Worm (Caenorhabditis elegans) whole organism, mixed stage, embryonic: ENCODE results near the gene H01G02.4.

Experiments
- M03D4.4 ChIP-seq: sonication (generic microtip); optimal IDR thresholded peaks from 2 replicates; lab custom pipeline; 2017; ENCODE audit warnings: mild to moderate bottlenecking, missing genetic modification characterization, missing compliant biosample characterization
- ceh-43 ChIP-seq: fragments of 200-800 bp; sonication (Bioruptor generic); optimal IDR thresholded peaks from 2 replicates; lab custom pipeline; 2018; ENCODE audit warnings: mild to moderate bottlenecking, missing genetic modification characterization, moderate library complexity, missing compliant biosample characterization
- ceh-83 ChIP-seq: fragments of 200-800 bp; sonication (Bioruptor generic); optimal IDR thresholded peaks from 2 replicates; lab custom pipeline; 2018; ENCODE audit warnings: mild to moderate bottlenecking, missing genetic modification characterization, missing compliant biosample characterization
- ces-1 ChIP-seq: fragments of 150-350 bp; optimal IDR thresholded peaks from 2 replicates; lab custom pipeline; 2014; ENCODE audit warnings: missing biosample characterization, missing genetic modification reagents, missing genetic modification characterization
- drap-1 ChIP-seq: fragments of 200-800 bp; sonication (Bioruptor generic); optimal IDR thresholded peaks from 3 replicates; lab custom pipeline; 2018; ENCODE audit warnings: mild to moderate bottlenecking, missing genetic modification characterization, missing compliant biosample characterization
- flh-1 ChIP-seq: fragments of 200-800 bp; sonication (Bioruptor generic); optimal IDR thresholded peaks from 2 replicates; lab custom pipeline; 2018; ENCODE audit warnings: mild to moderate bottlenecking, missing genetic modification characterization, moderate library complexity, missing compliant biosample characterization
- ham-2 ChIP-seq: fragments of 200-800 bp; sonication (Bioruptor generic); optimal IDR thresholded peaks from 2 replicates; lab custom pipeline; 2018; ENCODE audit warnings: mild to moderate bottlenecking, missing genetic modification characterization, missing compliant biosample characterization
- hlh-1 ChIP-seq: fragments of 150-350 bp; optimal IDR thresholded peaks from 2 replicates; lab custom pipeline; 2014; ENCODE audit warnings: missing biosample characterization, missing genetic modification reagents, missing genetic modification characterization
- lin-13 ChIP-seq: fragments of 150-350 bp; optimal IDR thresholded peaks from 2 replicates; lab custom pipeline; 2014; ENCODE audit warnings: missing biosample characterization, missing genetic modification characterization
- lsy-2 ChIP-seq: fragments of 150-350 bp; optimal IDR thresholded peaks from 2 replicates; lab custom pipeline; 2014; ENCODE audit warnings: missing biosample characterization, missing genetic modification characterization
- mep-1 ChIP-seq: fragments of 150-350 bp; optimal IDR thresholded peaks from 2 replicates; lab custom pipeline; 2017; ENCODE audit warnings: missing biosample characterization, missing genetic modification reagents, missing genetic modification characterization, inconsistent platforms
- mls-2 ChIP-seq: sonication (generic microtip); optimal IDR thresholded peaks from 2 replicates; lab custom pipeline; 2016; ENCODE audit warnings: mild to moderate bottlenecking, missing genetic modification characterization, moderate library complexity, missing compliant biosample characterization
- nhr-12 ChIP-seq: fragments of 150-350 bp; optimal IDR thresholded peaks from 2 replicates; lab custom pipeline; 2014; ENCODE audit warnings: missing biosample characterization, missing genetic modification characterization
- nhr-237 ChIP-seq: fragments of 150-350 bp; optimal IDR thresholded peaks from 2 replicates; lab custom pipeline; 2014; ENCODE audit warnings: missing biosample characterization, missing genetic modification characterization
- nhr-28 ChIP-seq: fragments of 150-350 bp; optimal IDR thresholded peaks from 2 replicates; lab custom pipeline; 2014; ENCODE audit warnings: missing biosample characterization, missing genetic modification characterization
- nhr-76 ChIP-seq: sonication (generic microtip); optimal IDR thresholded peaks from 2 replicates; lab custom pipeline; 2017; ENCODE audit warnings: missing biosample characterization, missing genetic modification characterization
- pha-4 ChIP-seq: fragments of 150-350 bp; optimal IDR thresholded peaks from 2 replicates; lab custom pipeline; 2018; ENCODE audit warnings: missing biosample characterization, missing genetic modification reagents, missing genetic modification characterization
- sem-2 ChIP-seq: fragments of 200-800 bp; sonication (Bioruptor generic); optimal IDR thresholded peaks from 2 replicates; lab custom pipeline; 2018; ENCODE audit warnings: mild to moderate bottlenecking, missing genetic modification characterization, missing compliant biosample characterization
- snpc-4 ChIP-seq: fragments of 150-350 bp; optimal IDR thresholded peaks from 2 replicates; lab custom pipeline; 2014; ENCODE audit warnings: missing biosample characterization, missing genetic modification characterization
- tbx-8 ChIP-seq: fragments of 200-800 bp; sonication (Bioruptor generic); optimal IDR thresholded peaks from 2 replicates; lab custom pipeline; 2018; ENCODE audit warnings: mild to moderate bottlenecking, missing genetic modification characterization, moderate library complexity, missing compliant biosample characterization
- unc-62 ChIP-seq: fragments of 150-350 bp; optimal IDR thresholded peaks from 2 replicates; lab custom pipeline; 2014; ENCODE audit warnings: missing biosample characterization, missing genetic modification reagents, missing genetic modification characterization
- zip-8 ChIP-seq: fragments of 150-350 bp; optimal IDR thresholded peaks from 2 replicates; lab custom pipeline; 2014; ENCODE audit warnings: missing biosample characterization, missing genetic modification characterization
- ztf-11 ChIP-seq: fragments of 150-350 bp; optimal IDR thresholded peaks from 2 replicates; lab custom pipeline; 2014; ENCODE audit warnings: missing biosample characterization, missing genetic modification characterization

The H01G02.4 gene

DNA sequence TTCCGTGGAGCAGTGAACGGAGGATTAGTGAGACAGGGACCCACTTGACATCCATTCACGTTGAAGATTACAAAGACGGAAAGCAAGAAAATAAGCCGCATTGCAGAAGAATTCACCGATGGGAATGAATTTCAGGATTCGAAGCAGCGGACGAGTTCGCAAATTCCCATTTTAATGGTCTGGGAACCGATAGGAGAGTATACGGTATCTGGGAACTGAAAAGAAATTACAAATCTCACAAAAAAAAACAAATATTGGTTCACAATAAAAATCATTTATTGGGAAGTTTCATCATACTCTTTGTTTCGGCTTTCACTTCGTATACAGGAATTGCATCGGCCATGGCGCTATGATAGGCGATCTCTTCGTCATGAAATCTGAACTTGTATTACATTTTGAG, 47.9 kb downstream of the H01G02.4 start, which contains the start of gene T12A7.10:
TSS of gene T12A7.10 (minus strand) at position 101 of the 400 bp plus-strand sequence.
- TF ChIP-seq unc-62 (GFP tag; lab: Kevin White, UChicago) (no peak), ces-1 (no peak), zip-8 (tag; lab: Kevin White, UChicago) (no peak), nhr-28 (tag; lab: Kevin White, UChicago) (no peak), sem-2 (no peak), ztf-11 (tag; lab: Kevin White, UChicago) (no peak), tbx-8 (no peak), mls-2 (tag; lab: Kevin White, UChicago) (no peak), lsy-2 (no peak), nhr-237 (tag; lab: Kevin White, UChicago) (no peak), mep-1 (no peak), flh-1 (no peak), nhr-12 (tag; lab: Kevin White, UChicago) (no peak), pha-4 (tag; lab: Kevin White, UChicago) (no peak), ceh-43 (GFP tag; lab: Kevin White, UChicago) (no peak), ceh-83 (no peak)
- TF ChIP-seq, all 35 proteins: peak for 0

DNA sequence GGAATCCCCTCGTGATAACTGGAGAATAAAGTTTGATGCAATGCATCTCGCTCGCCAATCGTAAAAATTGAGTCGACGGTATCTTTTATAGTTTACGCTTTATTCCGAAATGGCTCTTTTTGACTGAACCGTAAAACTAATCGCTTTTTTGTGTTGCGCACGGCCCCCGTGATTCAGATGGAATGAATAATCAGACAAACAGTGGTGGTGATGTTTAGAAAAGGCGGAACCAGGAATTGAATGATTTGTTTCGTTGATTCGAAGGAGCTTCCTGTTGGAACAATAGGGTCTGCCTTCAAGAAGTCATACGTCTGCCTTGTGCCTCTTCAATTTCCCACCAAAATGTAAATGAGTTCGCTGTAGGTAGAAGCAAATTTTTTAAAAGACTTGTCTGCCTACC, 48.6 kb downstream of the H01G02.4 start, which contains the start of gene scl-18:
TSS of gene scl-18 (minus strand) at position 101 of the 400 bp plus-strand sequence.
- TF ChIP-seq ztf-11 (tag; lab: Kevin White, UChicago) (no peak), ham-2 (GFP tag; lab: Kevin White, UChicago) (no peak), lsy-2 (no peak), nhr-76 (tag; lab: Kevin White, UChicago) (no peak), snpc-4 (tag; lab: Kevin White, UChicago) (no peak), pha-4 (tag; lab: Kevin White, UChicago) (no peak), nhr-237 (tag; lab: Kevin White, UChicago) (no peak), lin-13 (tag; lab: Kevin White, UChicago) (no peak), drap-1 (GFP tag; lab: Kevin White, UChicago) (no peak), M03D4.4 (tag; lab: Kevin White, UChicago) (no peak), hlh-1 (no peak)
- TF ChIP-seq, all 35 proteins: peak for 0
